Worm (Caenorhabditis elegans): ENCODE results near the gene C34F11.1.

C34F11.1 gene

ce11 chrII:5177902-5178301 is 34.9 kb upstream of the C34F11.1 start, which contains the start of gene C27D6.12:
C27D6.12 (minus strand) TSS chrII:5178002.
- TF ChIP-seq mxl-1 (tag; optimal IDR thresholded peaks at IDR 0.05) = no peak
- TF ChIP-seq B0261.1 (tag; optimal IDR thresholded peaks at IDR 0.05) = no peak
- TF ChIP-seq egrh-3 (GFP tag; IDR thresholded peaks at IDR 0.05) = no peak
- no peak for TF ChIP-seq zim-3 (tag; optimal IDR thresholded peaks at IDR 0.05)
- no peak for TF ChIP-seq K11D2.4 (GFP tag; IDR thresholded peaks at IDR 0.05)
- TF ChIP-seq nhr-80 (tag; optimal IDR thresholded peaks at IDR 0.05) = no peak
- TF ChIP-seq mes-4 (tag; optimal IDR thresholded peaks at IDR 0.05) = no peak
- no peak for TF ChIP-seq egl-18 (GFP tag; IDR thresholded peaks at IDR 0.05)
- no peak for TF ChIP-seq hsf-1 (GFP tag; IDR thresholded peaks at IDR 0.05)
- TF ChIP-seq rcor-1 (GFP tag; IDR thresholded peaks at IDR 0.05) = no peak
- no peak for TF ChIP-seq let-526 (GFP tag; IDR thresholded peaks at IDR 0.05)

- TF ChIP-seq C17E4.6 (GFP tag; IDR thresholded peaks at IDR 0.05) (0 out of 2 replicates have a peak, but pooled peaks have one; percentile 31), pbrm-1 (GFP tag; IDR thresholded peaks at IDR 0.05) (0 out of 2 replicates have a peak, but pooled peaks have one; percentile 20), Y53F4B.3 (GFP tag; IDR thresholded peaks at IDR 0.05) (no peak), nhr-90 (tag; optimal IDR thresholded peaks at IDR 0.05) (no peak), lsl-1 (GFP tag; optimal IDR thresholded peaks at IDR 0.05) (no peak), F39B2.1 (GFP tag; IDR thresholded peaks at IDR 0.05) (no peak), tlf-1 (GFP tag; optimal IDR thresholded peaks at IDR 0.05) (no peak), F22D6.2 (tag; optimal IDR thresholded peaks at IDR 0.05) (no peak), Y56A3A.18 (GFP tag; IDR thresholded peaks at IDR 0.05) (peak; percentile 79; the same call in 1 of the 2 replicates), ekl-4 (GFP tag; IDR thresholded peaks at IDR 0.05) (peak; percentile 38; the same call in 1 of the 2 replicates), die-1 (tag; optimal IDR thresholded peaks at IDR 0.05) (no peak), cebp-1 (GFP tag; IDR thresholded peaks at IDR 0.05) (no peak), cebp-1 (tag; optimal IDR thresholded peaks at IDR 0.05) (peak; percentile 18), bed-2 (GFP tag; IDR thresholded peaks at IDR 0.05) (no peak), B0336.3 (GFP tag; IDR thresholded peaks at IDR 0.05) (peak; percentile 44; the same call in 1 of the 2 replicates), lsy-27 (tag; optimal IDR thresholded peaks at IDR 0.05; ENCODE audit: borderline replicate concordance, insufficient read depth) (no peak), mxl-1 (tag; optimal IDR thresholded peaks at IDR 0.05) (no peak), F10E7.11 (tag; optimal IDR thresholded peaks at IDR 0.05) (no peak), ceh-100 (GFP tag; IDR thresholded peaks at IDR 0.05) (0 out of 2 replicates have a peak, but pooled peaks have one; percentile 18), K12H6.12 (tag; optimal IDR thresholded peaks at IDR 0.05) (no peak), let-607 (tag; optimal IDR thresholded peaks at IDR 0.05) (peak in 1 of 2 experiments; percentile 7), repo-1 (tag; optimal IDR thresholded peaks at IDR 0.05) (peak; percentile 80)
Observed at ce11 chrII:5178609-5179008, 34.2 kb upstream of the C34F11.1 start.

DNA sequence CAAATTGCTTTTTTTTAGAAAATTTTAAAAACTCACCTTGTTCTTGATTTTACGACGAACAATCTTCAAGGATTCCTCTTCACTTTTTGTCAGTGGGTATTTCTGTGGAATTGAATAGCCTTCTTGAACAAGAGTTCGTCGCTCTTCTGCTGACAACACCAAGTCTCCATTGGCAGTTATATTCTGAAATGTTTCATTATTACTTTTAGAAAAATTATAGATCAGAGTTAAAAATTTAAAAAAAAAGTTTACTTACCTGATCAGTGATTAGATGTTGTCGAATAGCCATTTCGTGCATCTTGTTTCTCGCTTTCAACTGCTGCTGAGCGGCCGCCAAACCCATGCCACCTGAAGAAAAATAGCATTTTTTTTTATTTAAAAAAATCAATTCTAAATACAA is 32.5 kb upstream of the C34F11.1 start:
- TF ChIP-seq ztf-25 (GFP tag; IDR thresholded peaks at IDR 0.05) = no peak
- 0 out of 2 replicates have a peak, but pooled peaks have one; percentile 13 for TF ChIP-seq ekl-4 (GFP tag; IDR thresholded peaks at IDR 0.05)
- TF ChIP-seq ztf-28 (GFP tag; IDR thresholded peaks at IDR 0.05) = no peak
- TF ChIP-seq lsl-1 (GFP tag; optimal IDR thresholded peaks at IDR 0.05) = no peak

ce11 chrII:5181497-5181896 is 31.3 kb upstream of the C34F11.1 start:
- TF ChIP-seq madf-3 (GFP tag; IDR thresholded peaks at IDR 0.05) (no peak), F22D6.2 (tag; optimal IDR thresholded peaks at IDR 0.05) (no peak), mes-4 (tag; optimal IDR thresholded peaks at IDR 0.05) (no peak), lin-54 (GFP tag; optimal IDR thresholded peaks at IDR 0.05) (peak; percentile 2), snpc-3.4 (tag; optimal IDR thresholded peaks at IDR 0.05) (no peak), nhr-80 (tag; optimal IDR thresholded peaks at IDR 0.05) (peak; percentile 1), hmg-1.2 (GFP tag; IDR thresholded peaks at IDR 0.05) (peak; percentile 83), nfya-1 (tag; optimal IDR thresholded peaks at IDR 0.05; ENCODE audit: borderline replicate concordance, insufficient read depth) (no peak), ztf-28 (GFP tag; IDR thresholded peaks at IDR 0.05) (no peak), K11D2.4 (GFP tag; IDR thresholded peaks at IDR 0.05) (peak; percentile 31; the same call in 1 of the 2 replicates), egl-18 (GFP tag; IDR thresholded peaks at IDR 0.05) (no peak), ceh-91 (GFP tag; IDR thresholded peaks at IDR 0.05) (no peak), lin-26 (GFP tag; IDR thresholded peaks at IDR 0.05) (peak; percentile 58; the same call in 1 of the 2 replicates), Y53G8AR.9 (GFP tag; conservative IDR thresholded peaks at IDR 0.05) (0 out of 2 replicates have a peak, but pooled peaks have one; percentile 36), mcd-1 (GFP tag; IDR thresholded peaks at IDR 0.05) (peak; percentile 25; the same call in 1 of the 2 replicates), C06A6.2 (GFP tag; conservative IDR thresholded peaks at IDR 0.05) (no peak)

Measured in whole organism, young adult.